Fruit fly (Drosophila melanogaster): ENCODE data around the gene CG9265.
A peak's percentile ranks its signal among the peaks of the same experiment; 100 is the strongest.

The CG9265 gene

DNA sequence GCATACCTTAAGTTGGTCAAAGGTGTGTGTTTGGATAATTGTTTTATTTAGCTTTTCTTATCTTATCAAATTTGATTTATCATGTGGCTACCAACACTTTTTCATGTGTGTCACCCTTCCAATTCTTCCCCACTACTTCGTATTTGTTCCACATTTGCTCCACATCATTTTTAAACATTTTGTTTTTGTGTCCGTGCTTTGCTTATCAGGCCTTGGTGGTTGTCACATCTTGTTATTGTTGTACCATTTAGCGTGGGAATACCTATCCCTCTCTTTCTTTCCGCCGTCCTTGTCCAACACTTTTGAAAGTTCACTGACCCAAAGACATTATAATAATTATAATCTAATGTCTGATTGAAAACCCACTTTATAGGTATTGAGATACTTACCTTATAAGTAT is 17.7 kb downstream of the CG9265 start:
- TF ChIP-seq kay (GFP tag; ENCODE audit: borderline replicate concordance) (peak; percentile 62), CG7101 (tag; optimal IDR thresholded peaks at IDR 0.05) (no peak)

DNA sequence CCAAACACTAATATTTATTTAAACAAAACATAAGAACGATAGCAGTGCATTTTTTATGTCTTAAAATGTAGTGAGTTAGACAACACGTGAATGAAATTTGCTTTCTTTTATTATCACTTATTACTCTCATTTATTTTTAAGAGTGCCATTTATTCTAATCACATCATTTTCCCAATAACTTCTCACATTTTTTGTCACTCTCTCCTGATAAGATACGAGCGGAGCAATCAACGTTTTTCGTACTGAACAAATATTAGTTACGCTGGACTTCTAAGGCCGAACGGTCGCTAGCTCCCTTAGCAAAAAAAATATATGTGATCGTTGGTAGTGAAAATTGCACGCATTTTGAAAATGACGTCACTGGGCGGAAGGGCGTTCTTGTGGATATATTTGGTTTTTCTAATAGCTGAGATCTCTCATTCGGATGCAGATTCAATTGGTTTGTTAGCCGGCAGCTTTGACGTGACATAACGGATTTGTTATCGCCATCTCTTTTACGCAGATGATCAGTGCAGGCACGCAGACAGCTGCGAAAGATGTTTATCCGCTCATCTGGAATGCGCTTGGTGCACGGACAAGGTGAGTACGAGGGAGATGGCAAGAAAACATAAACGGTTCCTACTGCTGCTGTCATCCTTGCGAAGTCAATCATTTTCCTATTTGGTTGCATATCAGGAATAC is 18.4 kb downstream of the CG9265 start, which contains the start of gene Itgbn:
Itgbn (plus strand) TSS at position 251 of the 681 bp plus-strand sequence.
- TF ChIP-seq kay (GFP tag; ENCODE audit: borderline replicate concordance) (no peak), Mnt (GFP tag; optimal IDR thresholded peaks at IDR 0.05) (peak; percentile 48)

DNA sequence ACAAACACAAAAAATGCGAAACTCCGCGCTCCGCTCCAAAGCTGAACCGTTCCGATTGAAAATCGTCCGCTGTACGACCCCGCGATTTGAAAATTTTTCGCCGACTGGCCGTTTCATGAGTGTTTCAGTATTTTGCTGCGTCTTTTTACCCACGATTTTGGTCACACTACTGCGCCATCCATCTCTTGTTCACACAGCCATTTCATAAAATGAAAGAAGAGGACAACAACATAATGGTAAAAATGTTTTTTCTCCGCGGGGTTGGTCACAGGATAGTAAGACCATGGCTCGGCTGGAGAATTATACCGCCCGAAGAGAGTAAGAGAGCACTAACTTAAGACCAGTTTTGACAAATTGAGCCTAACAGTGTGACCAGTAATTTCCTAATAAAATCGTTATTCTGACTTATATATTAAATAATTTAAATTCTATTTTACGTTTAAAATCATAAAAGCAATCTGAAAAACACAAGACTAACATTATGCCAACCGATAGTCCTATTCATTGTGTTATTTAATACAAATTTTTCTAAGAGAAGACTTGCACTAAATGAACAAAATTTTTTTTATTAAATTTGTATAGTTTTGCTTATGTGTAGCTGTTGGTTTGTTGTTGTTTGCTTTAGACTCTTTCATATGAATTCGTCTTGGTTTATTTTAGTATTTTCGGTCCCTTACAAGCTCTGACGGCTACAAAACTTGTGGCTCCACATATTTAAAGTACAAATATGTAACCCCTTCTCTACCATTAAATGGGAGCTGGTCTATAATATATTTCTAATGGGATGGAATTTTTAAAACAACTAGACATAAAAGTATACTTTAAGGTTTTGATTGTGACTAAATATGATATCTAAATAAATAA is 19.2 kb downstream of the CG9265 start, which contains the start of gene CG42238:
CG42238 (minus strand) TSS at position 292 of the 864 bp plus-strand sequence.
- TF ChIP-seq CG7101 (tag; optimal IDR thresholded peaks at IDR 0.05): no peak
- no peak for TF ChIP-seq kay (GFP tag; ENCODE audit: borderline replicate concordance)
- peak; percentile 42 for TF ChIP-seq CG1620 (GFP tag; optimal IDR thresholded peaks at IDR 0.05)
- TF ChIP-seq CG14711 (tag; optimal IDR thresholded peaks at IDR 0.05): no peak
- TF ChIP-seq CG12768 (GFP tag; optimal IDR thresholded peaks at IDR 0.05): no peak
- no peak for TF ChIP-seq CG11617 (GFP tag; optimal IDR thresholded peaks at IDR 0.05)
- TF ChIP-seq pad (GFP tag; optimal IDR thresholded peaks at IDR 0.05): no peak
- no peak for TF ChIP-seq Clk (GFP tag; optimal IDR thresholded peaks at IDR 0.05)
- TF ChIP-seq CG7045 (GFP tag; optimal IDR thresholded peaks at IDR 0.05): no peak
- peak; percentile 63 for TF ChIP-seq tj (GFP tag; optimal IDR thresholded peaks at IDR 0.05)
- no peak for TF ChIP-seq toe (GFP tag; optimal IDR thresholded peaks at IDR 0.05)
- peak; percentile 33 for TF ChIP-seq Crg-1 (GFP tag; optimal IDR thresholded peaks at IDR 0.05)
- TF ChIP-seq CG5204 (GFP tag; optimal IDR thresholded peaks at IDR 0.05): no peak
- no peak for TF ChIP-seq Mnt (GFP tag; optimal IDR thresholded peaks at IDR 0.05)
- TF ChIP-seq cnc (optimal IDR thresholded peaks at IDR 0.05): no peak
- peak; percentile 45 for TF ChIP-seq bab1 (GFP tag; optimal IDR thresholded peaks at IDR 0.05)
- TF ChIP-seq ovo (GFP tag; optimal IDR thresholded peaks at IDR 0.05): no peak
- TF ChIP-seq Hr96 (GFP tag; optimal IDR thresholded peaks at IDR 0.05): no peak
- TF ChIP-seq cic (GFP tag; optimal IDR thresholded peaks at IDR 0.05): no peak
- no peak for TF ChIP-seq CG33017 (tag; optimal IDR thresholded peaks at IDR 0.05)

DNA sequence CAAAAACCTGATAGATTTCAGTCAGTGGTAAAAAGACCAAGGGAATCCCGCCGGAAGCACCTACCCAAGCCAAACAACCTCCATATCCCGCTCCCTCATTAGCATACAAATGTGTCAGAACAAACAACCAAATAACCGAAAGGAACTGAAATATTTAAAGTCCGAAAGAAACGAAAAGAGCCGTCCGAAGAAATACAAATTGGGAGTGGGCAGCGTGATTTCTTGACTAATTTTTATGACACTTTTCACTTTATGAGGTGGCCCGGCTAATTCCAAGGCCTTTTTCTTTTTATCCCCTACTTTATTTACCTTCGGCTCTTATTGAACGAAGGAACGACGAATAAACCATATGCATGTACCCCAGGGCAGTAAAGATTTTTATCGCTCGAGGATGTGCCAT is 30.6 kb downstream of the CG9265 start:
- TF ChIP-seq kay (GFP tag; ENCODE audit: borderline replicate concordance): no peak
- TF ChIP-seq Clk (GFP tag; optimal IDR thresholded peaks at IDR 0.05): no peak

DNA sequence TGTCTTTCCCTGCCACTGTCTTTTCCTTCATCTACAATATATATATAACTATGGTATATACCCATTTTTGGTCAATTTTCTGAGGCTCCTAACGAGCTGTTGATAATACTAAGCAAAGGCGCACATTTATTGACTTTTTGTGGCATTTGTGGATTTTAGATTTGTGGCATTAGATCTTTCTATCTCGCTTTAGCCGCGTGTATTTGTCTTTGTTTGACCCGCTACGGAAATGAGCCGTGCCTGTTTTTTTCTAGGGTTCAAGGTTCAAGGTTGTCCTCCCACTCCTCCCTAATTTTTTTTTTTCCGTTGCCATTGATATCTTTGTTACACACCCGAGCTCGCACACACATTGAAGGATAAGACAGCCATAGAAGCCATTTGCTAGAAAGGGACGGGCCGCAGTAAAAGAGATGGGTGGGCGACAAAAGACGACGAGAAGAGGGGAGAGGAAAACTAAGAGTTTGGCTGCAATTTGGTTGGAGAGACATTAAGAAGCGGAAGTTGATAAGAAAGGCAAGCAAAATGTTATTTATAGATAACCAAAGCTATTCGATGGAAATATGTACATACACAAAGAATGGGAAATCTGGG is 31.6 kb downstream of the CG9265 start:
- TF ChIP-seq Clk (GFP tag; optimal IDR thresholded peaks at IDR 0.05): no peak
- no peak for TF ChIP-seq CG7045 (GFP tag; optimal IDR thresholded peaks at IDR 0.05)
- no peak for TF ChIP-seq CG1620 (GFP tag; optimal IDR thresholded peaks at IDR 0.05)
- no peak for TF ChIP-seq cic (GFP tag; optimal IDR thresholded peaks at IDR 0.05)
- no peak for TF ChIP-seq CG11617 (GFP tag; optimal IDR thresholded peaks at IDR 0.05)
- TF ChIP-seq kay (GFP tag; ENCODE audit: borderline replicate concordance): no peak

DNA sequence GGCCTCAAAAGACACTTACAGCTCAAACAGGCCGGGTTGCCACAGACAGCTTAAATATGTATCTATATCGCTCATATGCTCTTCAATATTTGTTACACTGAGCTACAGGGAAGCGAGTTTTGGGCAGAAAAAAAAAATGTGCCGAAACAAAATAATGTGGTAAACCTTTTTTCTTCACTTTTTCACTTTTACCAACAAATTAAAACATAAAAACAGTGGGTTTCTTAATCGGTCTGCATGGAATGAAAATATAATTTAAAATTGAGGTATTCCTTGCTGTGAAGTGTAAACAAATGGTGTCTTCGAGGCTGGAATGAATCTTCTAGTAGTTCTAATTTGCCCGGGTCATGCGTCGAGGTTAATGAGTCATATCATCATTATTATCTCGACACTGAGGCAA is 32.6 kb downstream of the CG9265 start:
- TF ChIP-seq kay (GFP tag; ENCODE audit: borderline replicate concordance) (no peak), bab1 (GFP tag; optimal IDR thresholded peaks at IDR 0.05) (peak; percentile 38), CG7101 (tag; optimal IDR thresholded peaks at IDR 0.05) (no peak), toe (GFP tag; optimal IDR thresholded peaks at IDR 0.05) (no peak)

DNA sequence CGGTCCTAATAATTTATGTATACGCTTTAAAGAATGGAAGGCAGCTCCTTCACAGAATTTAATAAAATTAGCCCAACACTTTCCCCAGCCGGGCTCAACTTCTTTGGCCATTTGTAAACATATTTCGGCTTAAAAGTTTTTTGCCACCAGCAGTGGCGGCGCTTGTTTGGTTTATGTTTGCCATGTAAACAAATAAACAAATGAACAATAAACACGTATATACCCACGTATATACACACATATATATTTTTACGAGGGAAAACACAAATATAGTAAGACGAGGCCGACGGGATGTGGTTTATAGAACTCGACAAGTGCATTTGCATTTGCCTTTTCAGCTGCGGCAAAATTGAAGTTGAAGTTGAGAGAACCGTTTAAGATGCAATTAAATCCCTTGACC is 33.6 kb downstream of the CG9265 start:
- peak; percentile 9 for TF ChIP-seq kay (GFP tag; ENCODE audit: borderline replicate concordance)
- TF ChIP-seq Clk (GFP tag; optimal IDR thresholded peaks at IDR 0.05): no peak
- no peak for TF ChIP-seq CG5204 (GFP tag; optimal IDR thresholded peaks at IDR 0.05)
